Worm (Caenorhabditis elegans) whole organism, mixed stage, embryonic: ENCODE measurements around the gene sulp-3.

Experiments used
- blmp-1 ChIP-seq: fragments of 150-350 bp; optimal IDR thresholded peaks from 2 replicates; lab custom pipeline; 2014; ENCODE audit warnings: missing biosample characterization, missing genetic modification characterization
- ceh-43 ChIP-seq: fragments of 200-800 bp; sonication (Bioruptor generic); optimal IDR thresholded peaks from 2 replicates; lab custom pipeline; 2018; ENCODE audit warnings: mild to moderate bottlenecking, missing genetic modification characterization, moderate library complexity, missing compliant biosample characterization
- ces-1 ChIP-seq: fragments of 150-350 bp; optimal IDR thresholded peaks from 2 replicates; lab custom pipeline; 2014; ENCODE audit warnings: missing biosample characterization, missing genetic modification reagents, missing genetic modification characterization
- elt-3 ChIP-seq: fragments of 150-350 bp; optimal IDR thresholded peaks from 2 replicates; lab custom pipeline; 2014; ENCODE audit warnings: missing biosample characterization, missing genetic modification characterization
- flh-1 ChIP-seq: fragments of 200-800 bp; sonication (Bioruptor generic); optimal IDR thresholded peaks from 2 replicates; lab custom pipeline; 2018; ENCODE audit warnings: mild to moderate bottlenecking, missing genetic modification characterization, moderate library complexity, missing compliant biosample characterization
- lsy-2 ChIP-seq: fragments of 150-350 bp; optimal IDR thresholded peaks from 2 replicates; lab custom pipeline; 2014; ENCODE audit warnings: missing biosample characterization, missing genetic modification characterization
- nhr-76 ChIP-seq: sonication (generic microtip); optimal IDR thresholded peaks from 2 replicates; lab custom pipeline; 2017; ENCODE audit warnings: missing biosample characterization, missing genetic modification characterization
- snpc-4 ChIP-seq: fragments of 150-350 bp; optimal IDR thresholded peaks from 2 replicates; lab custom pipeline; 2014; ENCODE audit warnings: missing biosample characterization, missing genetic modification characterization
- unc-62 ChIP-seq: fragments of 150-350 bp; optimal IDR thresholded peaks from 2 replicates; lab custom pipeline; 2014; ENCODE audit warnings: missing biosample characterization, missing genetic modification reagents, missing genetic modification characterization
- ztf-11 ChIP-seq: fragments of 150-350 bp; optimal IDR thresholded peaks from 2 replicates; lab custom pipeline; 2014; ENCODE audit warnings: missing biosample characterization, missing genetic modification characterization

DNA sequence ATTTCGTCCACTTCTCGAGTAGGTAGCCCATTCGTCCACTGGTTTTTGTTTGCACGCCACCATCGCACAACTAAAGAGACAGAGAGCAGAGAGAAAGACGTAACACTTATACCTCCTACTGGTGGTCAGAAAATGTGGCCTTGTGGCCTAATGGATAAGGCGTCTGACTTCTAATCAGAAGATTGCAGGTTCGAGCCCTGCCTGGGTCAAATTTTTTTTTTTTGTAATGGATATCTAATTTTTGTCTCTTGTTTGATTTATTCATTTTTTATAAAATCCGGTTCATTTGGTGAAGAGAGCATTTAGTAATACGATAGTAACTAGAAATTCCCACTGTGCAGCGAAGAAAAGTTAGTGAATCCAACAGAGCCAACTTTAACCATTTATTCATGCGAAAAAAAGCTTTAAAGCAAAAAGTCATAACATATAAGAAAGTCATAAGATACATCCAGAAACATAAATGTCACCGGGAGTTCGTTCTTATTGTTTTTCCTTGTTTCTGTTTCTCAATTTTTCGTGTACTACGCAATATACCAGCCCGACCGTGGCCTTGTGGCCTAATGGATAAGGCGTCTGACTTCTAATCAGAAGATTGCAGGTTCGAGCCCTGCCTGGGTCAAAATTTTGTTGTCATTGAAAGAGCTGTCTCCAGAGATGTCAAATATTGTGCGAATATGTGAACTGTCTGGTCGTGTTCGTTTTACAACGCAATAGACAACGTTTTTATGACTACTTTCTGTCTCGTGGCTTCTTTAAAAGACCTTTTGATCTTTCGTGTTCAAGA is 21.9 kb downstream of the sulp-3 start:
- TF ChIP-seq unc-62 (GFP tag; lab: Kevin White, UChicago) = peak; percentile 25
- peak; percentile 36 for TF ChIP-seq ces-1 (GFP tag; lab: Kevin White, UChicago)
- no peak for TF ChIP-seq lsy-2 (tag; lab: Kevin White, UChicago)
- no peak for TF ChIP-seq nhr-76
- TF ChIP-seq ztf-11 = peak; percentile 35
- no peak for TF ChIP-seq snpc-4 (tag; lab: Kevin White, UChicago)
- peak; percentile 76 for TF ChIP-seq ceh-43
- TF ChIP-seq elt-3 (tag; lab: Kevin White, UChicago) = no peak
- peak; percentile 45 for TF ChIP-seq flh-1 (GFP tag; lab: Kevin White, UChicago)
- TF ChIP-seq blmp-1 = no peak
